Fruit fly (Drosophila melanogaster): ENCODE results near the gene CG9107.

Gene CG9107

dm6 chr2L:6024345-6024907, at the start of gene CG9107:
CG9107 (minus strand) TSS chr2L:6024539.
- no peak for TF ChIP-seq insv (optimal IDR thresholded peaks at IDR 0.05)
- no peak for TF ChIP-seq Myc (optimal IDR thresholded peaks at IDR 0.05)
- TF ChIP-seq psq (optimal IDR thresholded peaks at IDR 0.05): no peak
- no peak for TF ChIP-seq h (optimal IDR thresholded peaks at IDR 0.05)
- no peak for TF ChIP-seq ttk (optimal IDR thresholded peaks at IDR 0.05)
- TF ChIP-seq Sin3A (optimal IDR thresholded peaks at IDR 0.05): no peak

dm6 chr2L:6073894-6074293, 49.6 kb upstream of the CG9107 start:
- no peak for TF ChIP-seq ttk (optimal IDR thresholded peaks at IDR 0.05)
- no peak for TF ChIP-seq Myc (optimal IDR thresholded peaks at IDR 0.05)
- no peak for TF ChIP-seq insv (optimal IDR thresholded peaks at IDR 0.05)
- TF ChIP-seq h (optimal IDR thresholded peaks at IDR 0.05): no peak
- no peak for TF ChIP-seq Sin3A (optimal IDR thresholded peaks at IDR 0.05)
- TF ChIP-seq psq (optimal IDR thresholded peaks at IDR 0.05): no peak

dm6 chr2L:6072124-6072523, 47.8 kb upstream of the CG9107 start:
- no peak for TF ChIP-seq Sin3A (optimal IDR thresholded peaks at IDR 0.05)
- TF ChIP-seq insv (optimal IDR thresholded peaks at IDR 0.05): no peak
- no peak for TF ChIP-seq h (optimal IDR thresholded peaks at IDR 0.05)
- TF ChIP-seq psq (optimal IDR thresholded peaks at IDR 0.05): no peak
- no peak for TF ChIP-seq Myc (optimal IDR thresholded peaks at IDR 0.05)
- TF ChIP-seq ttk (optimal IDR thresholded peaks at IDR 0.05): no peak

dm6 chr2L:6070656-6071231, 46.4 kb upstream of the CG9107 start, which contains the start of the genes CG9154 and Kr-h2:
CG9154 (minus strand) TSS chr2L:6070686.
Kr-h2 (plus strand) TSS chr2L:6070990.
- TF ChIP-seq h (optimal IDR thresholded peaks at IDR 0.05) (no peak), ttk (optimal IDR thresholded peaks at IDR 0.05) (no peak), Myc (optimal IDR thresholded peaks at IDR 0.05) (no peak), psq (optimal IDR thresholded peaks at IDR 0.05) (no peak), insv (optimal IDR thresholded peaks at IDR 0.05) (no peak), Sin3A (optimal IDR thresholded peaks at IDR 0.05) (no peak)

dm6 chr2L:6068544-6069251, 44.4 kb upstream of the CG9107 start, which contains the start of the genes CG9150 and Pfdn1:
CG9150 (minus strand) TSS chr2L:6068594.
Pfdn1 (plus strand) TSS chr2L:6069079.
- no peak for TF ChIP-seq Myc (optimal IDR thresholded peaks at IDR 0.05)
- TF ChIP-seq psq (optimal IDR thresholded peaks at IDR 0.05): no peak
- no peak for TF ChIP-seq h (optimal IDR thresholded peaks at IDR 0.05)
- no peak for TF ChIP-seq Sin3A (optimal IDR thresholded peaks at IDR 0.05)
- no peak for TF ChIP-seq ttk (optimal IDR thresholded peaks at IDR 0.05)
- no peak for TF ChIP-seq insv (optimal IDR thresholded peaks at IDR 0.05)

dm6 chr2L:6065823-6066222, 41.5 kb upstream of the CG9107 start, which contains the start of the genes Fbw5 and CG9147:
Fbw5 (minus strand) TSS chr2L:6065953.
CG9147 (plus strand) TSS chr2L:6065997.
- TF ChIP-seq Myc (optimal IDR thresholded peaks at IDR 0.05): no peak
- no peak for TF ChIP-seq psq (optimal IDR thresholded peaks at IDR 0.05)
- TF ChIP-seq insv (optimal IDR thresholded peaks at IDR 0.05): no peak

dm6 chr2L:6062382-6063082, 38.2 kb upstream of the CG9107 start, which contains the start of the genes ND-51 and CG13994:
ND-51 (minus strand) TSS chr2L:6062757.
CG13994 (plus strand) TSS chr2L:6062989.
- TF ChIP-seq insv (optimal IDR thresholded peaks at IDR 0.05) (no peak), Sin3A (optimal IDR thresholded peaks at IDR 0.05) (no peak), h (optimal IDR thresholded peaks at IDR 0.05) (no peak), ttk (optimal IDR thresholded peaks at IDR 0.05) (no peak), Myc (optimal IDR thresholded peaks at IDR 0.05) (no peak), psq (optimal IDR thresholded peaks at IDR 0.05) (no peak)

- no peak for TF ChIP-seq h (optimal IDR thresholded peaks at IDR 0.05)
- no peak for TF ChIP-seq Myc (optimal IDR thresholded peaks at IDR 0.05)
- TF ChIP-seq insv (optimal IDR thresholded peaks at IDR 0.05): no peak
- TF ChIP-seq psq (optimal IDR thresholded peaks at IDR 0.05): no peak
- TF ChIP-seq Sin3A (optimal IDR thresholded peaks at IDR 0.05): no peak
- TF ChIP-seq ttk (optimal IDR thresholded peaks at IDR 0.05): no peak
These were observed 35.9 kb upstream of the CG9107 start, which contains the start of gene CG34180 for dm6 chr2L:6060210-6060609. CG34180 (plus strand) TSS chr2L:6060510.

- TF ChIP-seq insv (optimal IDR thresholded peaks at IDR 0.05) (no peak), Myc (optimal IDR thresholded peaks at IDR 0.05) (no peak), Sin3A (optimal IDR thresholded peaks at IDR 0.05) (no peak), h (optimal IDR thresholded peaks at IDR 0.05) (no peak), ttk (optimal IDR thresholded peaks at IDR 0.05) (no peak), psq (optimal IDR thresholded peaks at IDR 0.05) (no peak)
These were observed 29.6 kb upstream of the CG9107 start, which contains the start of gene CG13995 for dm6 chr2L:6053874-6054469. CG13995 (plus strand) TSS chr2L:6054302.

- TF ChIP-seq psq (optimal IDR thresholded peaks at IDR 0.05) (no peak), insv (optimal IDR thresholded peaks at IDR 0.05) (no peak), ttk (optimal IDR thresholded peaks at IDR 0.05) (no peak), Sin3A (optimal IDR thresholded peaks at IDR 0.05) (no peak), h (optimal IDR thresholded peaks at IDR 0.05) (no peak), Myc (optimal IDR thresholded peaks at IDR 0.05) (no peak)
These were observed 26.9 kb upstream of the CG9107 start for dm6 chr2L:6051212-6051621.

dm6 chr2L:6050575-6050974, 26.2 kb upstream of the CG9107 start, which contains the start of gene CG9135:
CG9135 (plus strand) TSS chr2L:6050800.
- TF ChIP-seq Myc (optimal IDR thresholded peaks at IDR 0.05): no peak
- TF ChIP-seq Sin3A (optimal IDR thresholded peaks at IDR 0.05): no peak
- TF ChIP-seq ttk (optimal IDR thresholded peaks at IDR 0.05): no peak
- no peak for TF ChIP-seq insv (optimal IDR thresholded peaks at IDR 0.05)
- no peak for TF ChIP-seq psq (optimal IDR thresholded peaks at IDR 0.05)
- TF ChIP-seq h (optimal IDR thresholded peaks at IDR 0.05): no peak

Data from Kc167 (cell line).